Worm (Caenorhabditis elegans) whole organism, L4/young adult: ENCODE results near the gene ZK616.3.

Experiments used
- W03F9.2 ChIP-seq: fragments of 150-350 bp; optimal IDR thresholded peaks from 2 replicates; lab custom pipeline; 2014; ENCODE audit warnings: missing biosample characterization, missing genetic modification characterization
- dao-5 ChIP-seq: sonication (generic microtip); optimal IDR thresholded peaks from 2 replicates; lab custom pipeline; 2016; ENCODE audit warnings: missing genotype, missing genetic modification characterization, moderate library complexity, missing compliant biosample characterization
- him-1 ChIP-seq: sonication (generic microtip); optimal IDR thresholded peaks from 2 replicates; lab custom pipeline; 2016; ENCODE audit warnings: missing genotype, missing genetic modification reagents, missing genetic modification characterization, missing compliant biosample characterization

The ZK616.3 gene

DNA sequence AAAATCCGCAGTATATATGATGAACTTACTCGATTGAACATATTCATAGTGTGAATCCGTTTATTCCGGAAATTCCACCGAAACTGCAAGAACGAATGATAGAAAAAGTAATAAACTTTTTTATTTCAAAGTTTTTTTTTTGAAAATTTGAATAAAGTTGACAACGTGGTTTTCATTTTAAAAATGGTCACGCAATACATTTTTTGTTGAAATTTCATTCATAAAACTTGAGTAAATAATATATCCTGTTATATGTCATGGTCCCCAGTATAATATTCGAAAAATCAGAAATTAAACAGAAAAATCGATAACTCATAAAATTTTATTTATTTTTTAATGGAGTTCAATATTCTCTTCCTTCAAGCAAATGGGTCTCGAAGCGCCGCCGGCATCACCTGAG, 14.3 kb downstream of the ZK616.3 start, which contains the start of gene ZK616.65:
ZK616.65 (minus strand) TSS at position 101 of the 400 bp plus-strand sequence.
- TF ChIP-seq W03F9.2 (tag; lab: Kevin White, UChicago) (no peak), dao-5 (tag; lab: Kevin White, UChicago) (no peak), him-1 (no peak)

DNA sequence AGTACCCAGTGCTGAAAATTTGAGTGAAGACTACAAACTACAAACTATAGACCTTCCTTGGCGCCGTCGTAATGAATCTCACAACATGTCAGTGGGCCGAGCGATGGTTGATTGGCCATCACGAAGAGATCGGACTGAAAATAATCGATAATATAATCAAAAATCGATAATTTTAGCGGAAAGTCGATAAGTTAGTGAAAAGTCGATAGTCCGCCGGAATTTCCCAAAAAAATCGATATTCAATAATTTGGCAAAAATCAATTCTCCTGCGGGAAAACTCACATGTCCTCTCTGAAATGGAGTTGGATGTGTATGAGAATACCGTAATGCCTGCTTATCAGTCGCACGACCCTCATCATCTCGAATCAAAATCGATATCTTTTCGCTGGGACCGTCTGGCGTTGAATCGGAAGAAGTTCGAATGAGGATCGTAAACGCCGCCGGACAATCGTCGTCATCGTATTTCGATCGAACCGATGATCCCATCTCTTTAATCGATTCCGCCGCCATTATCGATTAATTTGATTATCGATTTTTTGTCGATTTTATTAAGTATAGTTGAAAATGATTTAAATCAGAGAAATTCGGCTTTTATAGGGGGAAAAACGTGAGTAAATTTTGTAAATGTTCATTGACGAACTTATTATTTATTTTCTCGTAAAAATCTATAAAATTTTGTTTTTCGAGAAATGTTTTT, 14.9 kb downstream of the ZK616.3 start, which contains the start of gene ZK616.8:
ZK616.8 (minus strand) TSS at position 553 of the 697 bp plus-strand sequence.
- TF ChIP-seq dao-5 (tag; lab: Kevin White, UChicago) (no peak), W03F9.2 (tag; lab: Kevin White, UChicago) (no peak), him-1 (no peak)

DNA sequence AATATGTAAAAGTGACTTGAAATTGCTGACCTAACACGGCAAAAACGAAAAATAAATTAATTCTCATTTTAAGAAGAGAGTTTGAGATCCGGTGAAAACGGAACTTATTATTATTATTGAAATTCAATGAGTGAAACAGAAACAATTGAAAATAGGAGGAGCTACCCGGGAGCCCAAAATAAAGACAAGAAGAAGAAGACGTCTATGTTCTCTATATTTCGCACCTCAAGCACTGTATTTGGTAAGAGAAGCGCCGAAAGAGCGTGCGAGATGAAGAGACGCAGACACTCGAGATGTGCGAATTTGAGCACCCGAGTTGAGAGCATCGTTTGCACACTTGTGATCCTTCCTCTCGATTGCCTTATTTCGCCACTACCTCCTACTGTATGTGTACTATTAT, 18.8 kb downstream of the ZK616.3 start, which contains the start of gene spp-7:
spp-7 (minus strand) TSS at position 101 of the 400 bp plus-strand sequence.
- TF ChIP-seq dao-5 (tag; lab: Kevin White, UChicago) (no peak), him-1 (no peak)

DNA sequence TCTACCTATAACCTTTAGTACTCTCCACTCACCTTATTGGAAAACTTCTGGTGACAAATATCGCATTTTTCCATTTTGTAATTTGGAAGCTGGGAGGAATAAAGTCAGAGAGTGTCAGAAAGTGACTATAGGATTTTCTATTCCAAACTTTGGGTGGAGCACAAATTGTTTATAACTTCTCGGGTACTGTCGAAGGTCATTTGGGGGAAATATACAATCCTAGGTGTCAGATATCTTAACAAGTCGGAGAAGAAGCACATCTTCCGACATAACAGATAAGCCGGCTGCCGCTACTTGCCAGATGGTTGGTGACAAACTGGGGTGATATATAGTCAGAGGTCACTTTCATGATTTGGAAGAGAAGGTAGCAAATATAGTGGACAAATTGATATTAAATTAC, 22.3 kb downstream of the ZK616.3 start, which contains the start of gene ehn-3:
ehn-3 (minus strand) TSS at position 101 of the 400 bp plus-strand sequence.
- TF ChIP-seq dao-5 (tag; lab: Kevin White, UChicago): no peak
- TF ChIP-seq him-1: no peak
- TF ChIP-seq W03F9.2 (tag; lab: Kevin White, UChicago): no peak

DNA sequence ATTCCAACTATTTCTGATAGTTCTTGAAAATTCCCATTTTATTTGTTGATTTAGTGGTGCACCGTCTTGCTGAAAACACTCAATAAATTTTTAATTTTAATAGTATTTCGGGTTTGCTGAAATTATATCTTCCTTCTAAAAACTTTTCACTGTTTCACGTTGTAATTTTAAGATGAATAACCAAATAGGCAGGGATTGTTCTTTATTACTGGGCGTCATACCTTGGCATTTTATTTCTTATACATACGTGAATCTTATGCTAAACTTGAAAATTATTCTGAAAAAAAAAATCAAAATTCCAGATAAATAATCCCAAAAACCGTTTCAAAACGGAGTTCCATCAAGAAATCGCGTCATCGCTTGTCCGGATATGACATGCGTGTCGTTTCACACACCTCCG, 41.8 kb downstream of the ZK616.3 start, which contains the start of gene mgl-3:
mgl-3 (plus strand) TSS at position 301 of the 400 bp plus-strand sequence.
- TF ChIP-seq him-1 (no peak), dao-5 (tag; lab: Kevin White, UChicago) (no peak), W03F9.2 (tag; lab: Kevin White, UChicago) (no peak)
